Worm (Caenorhabditis elegans): Measurements from ENCODE around the gene Y53F4B.27.

DNA sequence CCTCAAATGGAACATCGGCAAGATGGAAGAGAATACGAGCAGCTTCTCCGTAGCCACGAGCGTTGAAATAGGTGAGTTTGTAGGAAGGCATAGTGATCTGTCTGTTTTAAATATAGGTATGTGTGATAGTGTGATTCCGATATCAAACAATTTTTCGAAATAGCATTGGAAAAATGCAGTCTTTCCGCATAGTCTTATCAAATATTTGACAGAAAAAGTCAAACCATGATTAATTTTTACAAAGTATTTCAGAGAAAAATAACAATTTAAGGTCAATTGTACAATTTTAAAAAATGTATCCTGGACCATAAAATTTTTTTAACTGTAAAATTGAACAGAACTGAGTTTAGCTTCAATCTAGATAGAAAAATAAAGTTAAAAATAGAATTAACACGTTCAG is 18.8 kb downstream of the Y53F4B.27 start, which contains the start of gene gst-26:
- TF ChIP-seq ceh-48 (tag; optimal IDR thresholded peaks at IDR 0.05) (no peak), K02D7.2 (tag; optimal IDR thresholded peaks at IDR 0.05) (no peak), rnt-1 (tag; optimal IDR thresholded peaks at IDR 0.05) (no peak), sox-4 (tag; optimal IDR thresholded peaks at IDR 0.05) (no peak), che-1 (tag; optimal IDR thresholded peaks at IDR 0.05) (no peak), pqm-1 (tag; optimal IDR thresholded peaks at IDR 0.05) (no peak), hlh-30 (tag; optimal IDR thresholded peaks at IDR 0.05; ENCODE audit: insufficient read depth) (no peak), syd-9 (tag; optimal IDR thresholded peaks at IDR 0.05) (no peak), T23F11.4 (GFP tag; optimal IDR thresholded peaks at IDR 0.05) (no peak), ama-1 (optimal IDR thresholded peaks at IDR 0.05) (no peak), dve-1 (tag; optimal IDR thresholded peaks at IDR 0.05) (no peak), ceh-19 (GFP tag; optimal IDR thresholded peaks at IDR 0.05) (no peak), ceh-24 (tag; optimal IDR thresholded peaks at IDR 0.05) (no peak)
